Fruit fly (Drosophila melanogaster): ENCODE measurements around the gene opm.
A peak's percentile ranks its signal among the peaks of the same experiment; 100 is the strongest.

opm gene

DNA sequence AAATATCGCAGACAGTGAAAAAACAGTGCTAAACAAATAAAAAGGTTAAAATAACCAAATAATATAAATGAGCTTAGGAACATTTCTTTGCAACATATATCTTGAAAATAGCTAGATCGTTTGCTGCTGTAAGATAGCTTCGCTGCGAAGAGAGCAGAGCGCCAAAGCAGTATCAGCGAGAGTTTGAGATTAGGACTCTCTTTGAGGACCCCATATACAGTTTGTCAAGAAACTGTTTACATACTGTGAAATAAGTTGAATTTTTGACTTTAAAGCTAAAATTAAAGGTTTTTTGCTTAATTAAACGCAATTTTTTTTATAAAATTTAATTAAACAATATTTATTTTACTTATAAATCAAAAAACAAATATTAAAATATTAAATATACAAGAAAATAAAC is 10.4 kb upstream of the opm start:
- TF ChIP-seq CG1024 (GFP tag; IDR thresholded peaks at IDR 0.05), result no peak
- peak; percentile 65 for TF ChIP-seq CG8388 (GFP tag; optimal IDR thresholded peaks at IDR 0.05)
- TF ChIP-seq CG9932 (GFP tag; IDR thresholded peaks at IDR 0.05), result peak; percentile 15; the same call in 1 of the 2 replicates
- no peak for TF ChIP-seq CG33213 (GFP tag; optimal IDR thresholded peaks at IDR 0.05)
- TF ChIP-seq NfI (GFP tag; optimal IDR thresholded peaks at IDR 0.05), result no peak
- TF ChIP-seq CG32532 (GFP tag; IDR thresholded peaks at IDR 0.05), result peak; percentile 52; the same call in 1 of the 2 replicates
- peak; percentile 23 for TF ChIP-seq yki (optimal IDR thresholded peaks at IDR 0.05)
- peak; percentile 88 for TF ChIP-seq CG11504 (tag; optimal IDR thresholded peaks at IDR 0.05)
- peak; percentile 22; the same call in 1 of the 2 replicates for TF ChIP-seq Xrp1 (GFP tag; IDR thresholded peaks at IDR 0.05)
- peak; percentile 22; the same call in 1 of the 2 replicates for TF ChIP-seq Ptx1 (GFP tag; IDR thresholded peaks at IDR 0.05)
- no peak for TF ChIP-seq zen2 (GFP tag; IDR thresholded peaks at IDR 0.05; ENCODE audit: partially characterized antibody)
- TF ChIP-seq jumu (GFP tag; optimal IDR thresholded peaks at IDR 0.05), result no peak
- TF ChIP-seq row (GFP tag; IDR thresholded peaks at IDR 0.05), result 0 out of 3 replicates have a peak, but pooled peaks have one; percentile 41
- TF ChIP-seq slbo (GFP tag; IDR thresholded peaks at IDR 0.05), result peak; percentile 36; the same call in 1 of the 2 replicates
- TF ChIP-seq phol (tag; optimal IDR thresholded peaks at IDR 0.05), result no peak
- peak; percentile 37; the same call in 1 of the 2 replicates for TF ChIP-seq CG4730 (GFP tag; IDR thresholded peaks at IDR 0.05)
- peak; percentile 60 to 68 for TF ChIP-seq Trl (optimal IDR thresholded peaks at IDR 0.05)
- TF ChIP-seq Trl (GFP tag; optimal IDR thresholded peaks at IDR 0.05), result no peak
- no peak for TF ChIP-seq nerfin-1 (tag; optimal IDR thresholded peaks at IDR 0.05)

DNA sequence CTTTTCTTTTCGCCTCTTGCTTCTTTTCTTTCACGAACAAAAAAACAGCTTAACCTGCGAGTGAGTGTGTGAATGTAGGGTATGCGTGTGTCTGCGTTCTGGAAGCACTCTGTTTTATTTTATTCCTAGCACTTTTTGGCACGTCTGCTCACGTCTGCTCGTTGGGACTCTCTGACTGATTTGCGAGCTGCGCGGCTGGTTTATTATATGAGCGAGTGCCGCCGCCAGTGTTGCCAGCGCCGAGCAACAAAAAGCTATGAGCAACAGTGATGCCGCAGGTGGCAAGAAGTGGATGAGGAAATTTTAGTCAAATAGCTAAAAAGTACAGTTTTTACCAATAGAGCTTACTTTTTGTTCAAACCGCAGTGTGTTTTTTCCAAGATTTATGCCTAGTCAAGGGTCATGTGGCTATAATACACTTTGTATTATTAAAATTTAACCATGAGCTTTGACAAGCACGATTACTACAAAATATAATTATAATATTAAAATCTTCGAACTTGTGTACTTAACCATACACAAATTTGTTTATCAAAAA is 9.9 kb upstream of the opm start, which contains the start of gene Lsd-2:
Gene Lsd-2, minus strand, starts transcription at position 183 of the 538 bp plus-strand sequence.
- TF ChIP-seq shn (GFP tag; optimal IDR thresholded peaks at IDR 0.05) (peak; percentile 15), CG4282 (GFP tag; optimal IDR thresholded peaks at IDR 0.05) (no peak), GATAe (GFP tag; conservative IDR thresholded peaks at IDR 0.05) (no peak), CG18764 (GFP tag; optimal IDR thresholded peaks at IDR 0.05) (no peak), HmgZ (tag; optimal IDR thresholded peaks at IDR 0.05) (peak; percentile 34), CG8944 (GFP tag; optimal IDR thresholded peaks at IDR 0.05) (no peak), Adf1 (GFP tag; IDR thresholded peaks at IDR 0.05) (peak; percentile 29; the same call in 1 of the 2 replicates), CG13424 (tag; optimal IDR thresholded peaks at IDR 0.05) (peak; percentile 31), slbo (GFP tag; IDR thresholded peaks at IDR 0.05) (peak; percentile 48; the same call in 1 of the 2 replicates), slou (GFP tag; optimal IDR thresholded peaks at IDR 0.05) (no peak), CG10654 (GFP tag; optimal IDR thresholded peaks at IDR 0.05) (no peak), CG2199 (GFP tag; IDR thresholded peaks at IDR 0.05) (no peak), CoRest (tag; optimal IDR thresholded peaks at IDR 0.05) (peak; percentile 43), dysf (GFP tag; IDR thresholded peaks at IDR 0.05) (no peak), caup (GFP tag; optimal IDR thresholded peaks at IDR 0.05; ENCODE audit: severe bottlenecking) (peak; percentile 47), kah (GFP tag; optimal IDR thresholded peaks at IDR 0.05) (no peak), kni (GFP tag; optimal IDR thresholded peaks at IDR 0.05) (peak; percentile 24), CG5953 (GFP tag; IDR thresholded peaks at IDR 0.05) (no peak), Hr39 (optimal IDR thresholded peaks at IDR 0.05) (no peak), Optix (GFP tag; IDR thresholded peaks at IDR 0.05) (no peak), ac (GFP tag; optimal IDR thresholded peaks at IDR 0.05) (no peak), nom (GFP tag; optimal IDR thresholded peaks at IDR 0.05) (peak; percentile 75), ato (GFP tag; IDR thresholded peaks at IDR 0.05; ENCODE audit: partially characterized antibody) (no peak), oc (tag; optimal IDR thresholded peaks at IDR 0.05) (peak; percentile 38), CG4617 (GFP tag; optimal IDR thresholded peaks at IDR 0.05; ENCODE audit: borderline replicate concordance) (no peak), CG3847 (GFP tag; IDR thresholded peaks at IDR 0.05) (0 out of 2 replicates have a peak, but pooled peaks have one; percentile 11), Doc3 (GFP tag; IDR thresholded peaks at IDR 0.05; ENCODE audit: partially characterized antibody) (no peak), z (GFP tag; IDR thresholded peaks at IDR 0.05) (0 out of 3 replicates have a peak, but pooled peaks have one; percentile 18), CG17361 (GFP tag; IDR thresholded peaks at IDR 0.05) (no peak), Sry-δ (GFP tag; optimal IDR thresholded peaks at IDR 0.05) (no peak), CG31388 (GFP tag; optimal IDR thresholded peaks at IDR 0.05) (no peak), CG16815 (GFP tag; optimal IDR thresholded peaks at IDR 0.05) (no peak), jing (GFP tag; optimal IDR thresholded peaks at IDR 0.05) (no peak)
